Fruit fly (Drosophila melanogaster) whole organism, embryonic: Measurements from ENCODE around the gene CG31633.

ENCODE experiments used
- Antp ChIP-seq: fragments of 200-800 bp; sonication (Bioruptor generic); optimal IDR thresholded peaks from 3 replicates; lab custom pipeline; 2016; ENCODE audit warnings: missing biosample characterization, missing genetic modification characterization
- Bteb2 ChIP-seq: fragments of 200-800 bp; sonication (Bioruptor generic); optimal IDR thresholded peaks from 2 replicates; lab custom pipeline; 2016; ENCODE audit warnings: missing biosample characterization, missing genetic modification characterization
- CG10147 ChIP-seq: fragments of 200-800 bp; sonication (Bioruptor generic); optimal IDR thresholded peaks from 2 replicates; lab custom pipeline; 2019; ENCODE audit warnings: missing biosample characterization, mild to moderate bottlenecking, missing genetic modification characterization, moderate library complexity
- CG10209 ChIP-seq: fragments of 200-800 bp; sonication (Bioruptor generic); optimal IDR thresholded peaks from 3 replicates; lab custom pipeline; 2017; ENCODE audit warnings: missing biosample characterization, mild to moderate bottlenecking, missing genetic modification characterization, missing genetic modification reagents
- CG11085 ChIP-seq: fragments of 200-800 bp; sonication (Bioruptor generic); IDR thresholded peaks from 2 replicates; pipeline ENCODE4 v1.3.6; 2022; ENCODE audit warnings: missing biosample characterization, missing genetic modification characterization
- CG13123 ChIP-seq: fragments of 200-800 bp; sonication (Bioruptor generic); optimal IDR thresholded peaks from 2 replicates; lab custom pipeline; 2016; ENCODE audit warnings: missing biosample characterization, missing genetic modification characterization
- CG15479 ChIP-seq: fragments of 200-800 bp; sonication (Bioruptor generic); optimal IDR thresholded peaks from 3 replicates; lab custom pipeline; 2019; ENCODE audit warnings: missing biosample characterization, mild to moderate bottlenecking, missing genetic modification characterization, moderate library complexity
- CG15601 ChIP-seq: fragments of 200-800 bp; sonication (Bioruptor generic); optimal IDR thresholded peaks from 3 replicates; lab custom pipeline; 2019; ENCODE audit warnings: missing biosample characterization, mild to moderate bottlenecking, missing genetic modification characterization, moderate library complexity
- CG1647 ChIP-seq: fragments of 200-800 bp; sonication (Bioruptor generic); optimal IDR thresholded peaks from 3 replicates; lab custom pipeline; 2016; ENCODE audit warnings: missing biosample characterization, missing genetic modification characterization
- CG17802 ChIP-seq: fragments of 200-800 bp; sonication (Bioruptor generic); optimal IDR thresholded peaks from 2 replicates; lab custom pipeline; 2018; ENCODE audit warnings: missing biosample characterization, mild to moderate bottlenecking, missing genetic modification characterization, moderate library complexity
- CG2889 ChIP-seq: fragments of 200-800 bp; sonication (Bioruptor generic); IDR thresholded peaks from 3 replicates; pipeline ENCODE4 v1.3.6; 2022; ENCODE audit warnings: missing biosample characterization, missing genetic modification characterization
- CG32532 ChIP-seq: fragments of 200-800 bp; sonication (Bioruptor generic); IDR thresholded peaks from 2 replicates; pipeline ENCODE4 v1.3.6; 2022; ENCODE audit warnings: missing biosample characterization, missing genetic modification characterization
- CG33557 ChIP-seq: fragments of 200-800 bp; sonication (Bioruptor generic); optimal IDR thresholded peaks from 2 replicates; lab custom pipeline; 2019; ENCODE audit warnings: missing biosample characterization, mild to moderate bottlenecking, missing genetic modification characterization, moderate library complexity
- CG3407 ChIP-seq: fragments of 200-800 bp; sonication (Bioruptor generic); optimal IDR thresholded peaks from 2 replicates; lab custom pipeline; 2018; ENCODE audit warnings: missing biosample characterization, mild to moderate bottlenecking, missing genetic modification characterization
- CG3847 ChIP-seq: fragments of 200-800 bp; sonication (Bioruptor generic); IDR thresholded peaks from 2 replicates; pipeline ENCODE4 v1.3.6; 2022; ENCODE audit warnings: missing biosample characterization, missing genetic modification characterization
- CG7357 ChIP-seq: fragments of 200-800 bp; sonication (Bioruptor generic); IDR thresholded peaks from 3 replicates; pipeline ENCODE4 v1.3.6; 2022; ENCODE audit warnings: missing biosample characterization, missing genetic modification characterization
- CG8765 ChIP-seq: fragments of 200-800 bp; sonication (Bioruptor generic); IDR thresholded peaks from 2 replicates; pipeline ENCODE4 v1.3.6; 2022; ENCODE audit warnings: missing biosample characterization, missing genetic modification characterization
- Camta ChIP-seq: fragments of 200-800 bp; sonication (Bioruptor generic); optimal IDR thresholded peaks from 2 replicates; lab custom pipeline; 2016; ENCODE audit warnings: missing biosample characterization, missing genetic modification characterization
- Dad ChIP-seq: fragments of 200-800 bp; sonication (Bioruptor generic); optimal IDR thresholded peaks from 3 replicates; lab custom pipeline; 2016; ENCODE audit warnings: missing biosample characterization, missing genetic modification characterization
- Dek ChIP-seq: fragments of 200-800 bp; sonication (Bioruptor generic); optimal IDR thresholded peaks from 3 replicates; lab custom pipeline; 2019; ENCODE audit warnings: missing biosample characterization, mild to moderate bottlenecking, missing genetic modification characterization, moderate library complexity
- Doc2 ChIP-seq: fragments of 200-800 bp; sonication (Bioruptor generic); IDR thresholded peaks from 2 replicates; pipeline ENCODE4 v1.3.6; 2022; ENCODE audit warnings: missing biosample characterization, missing genetic modification characterization
- Doc3 ChIP-seq: fragments of 200-800 bp; sonication (Bioruptor generic); IDR thresholded peaks from 3 replicates; pipeline ENCODE4 v1.3.6; 2022; ENCODE audit warnings: missing biosample characterization, missing genetic modification characterization; ENCODE audit not compliant: partially characterized antibody
- HLH3B ChIP-seq: fragments of 200-800 bp; sonication (Bioruptor generic); IDR thresholded peaks from 2 replicates; pipeline ENCODE4 v1.3.6; 2022; ENCODE audit warnings: missing biosample characterization, missing genetic modification characterization
- Jarid2 ChIP-seq: fragments of 200-800 bp; sonication (Bioruptor generic); optimal IDR thresholded peaks from 3 replicates; lab custom pipeline; 2017; ENCODE audit warnings: mild to moderate bottlenecking, missing biosample characterization, missing genetic modification reagents, missing genetic modification characterization
- Lhr ChIP-seq: fragments of 200-800 bp; sonication (Bioruptor generic); optimal IDR thresholded peaks from 3 replicates; lab custom pipeline; 2017; ENCODE audit warnings: mild to moderate bottlenecking, missing biosample characterization, missing genetic modification reagents, missing genetic modification characterization
- MBD-R2 ChIP-seq: fragments of 200-800 bp; sonication (Bioruptor generic); IDR thresholded peaks from 2 replicates; pipeline ENCODE4 v1.3.6; 2022; ENCODE audit warnings: missing biosample characterization, missing genetic modification characterization
- Mes4 ChIP-seq: fragments of 200-800 bp; sonication (Bioruptor generic); optimal IDR thresholded peaks from 2 replicates; lab custom pipeline; 2016; ENCODE audit warnings: missing biosample characterization, missing genetic modification characterization
- Pdp1 ChIP-seq, 2 experiments: fragments of 200-800 bp; sonication (Bioruptor generic); optimal IDR thresholded peaks; 3 replicates each; lab custom pipeline; 2016; ENCODE audit warnings: missing biosample characterization in 2 of 2, missing genetic modification characterization in 2 of 2, mild to moderate bottlenecking in 1 of 2, moderate library complexity in 1 of 2
- Ptx1 ChIP-seq: fragments of 200-800 bp; sonication (Bioruptor generic); IDR thresholded peaks from 2 replicates; pipeline ENCODE4 v1.3.6; 2022; ENCODE audit warnings: missing biosample characterization, missing genetic modification characterization
- Ravus ChIP-seq: fragments of 200-800 bp; sonication (Bioruptor generic); IDR thresholded peaks from 2 replicates; pipeline ENCODE4 v1.3.6; 2022; ENCODE audit warnings: missing biosample characterization, missing genetic modification characterization
- Sox102F ChIP-seq: fragments of 200-800 bp; sonication (Bioruptor generic); optimal IDR thresholded peaks from 2 replicates; lab custom pipeline; 2018; ENCODE audit warnings: missing biosample characterization, mild to moderate bottlenecking, missing genetic modification characterization, moderate library complexity
- Xbp1 ChIP-seq: fragments of 200-800 bp; sonication (Bioruptor generic); optimal IDR thresholded peaks from 3 replicates; lab custom pipeline; 2016; ENCODE audit warnings: missing biosample characterization, mild to moderate bottlenecking, missing genetic modification characterization
- YL-1 ChIP-seq: fragments of 200-800 bp; sonication (Bioruptor generic); optimal IDR thresholded peaks from 3 replicates; lab custom pipeline; 2017; ENCODE audit warnings: missing biosample characterization, mild to moderate bottlenecking, missing genetic modification characterization
- ase ChIP-seq: fragments of 200-800 bp; sonication (Bioruptor generic); IDR thresholded peaks from 3 replicates; pipeline ENCODE4 v1.3.6; 2022; ENCODE audit warnings: missing biosample characterization, missing genetic modification characterization
- bcd ChIP-seq: fragments of 200-800 bp; sonication (Bioruptor generic); optimal IDR thresholded peaks from 2 replicates; lab custom pipeline; 2017; ENCODE audit warnings: missing biosample characterization, mild to moderate bottlenecking, missing genetic modification characterization
- danr ChIP-seq: fragments of 200-800 bp; sonication (Bioruptor generic); IDR thresholded peaks from 2 replicates; pipeline ENCODE4 v1.3.6; 2022; ENCODE audit warnings: missing biosample characterization, missing genetic modification characterization
- exex ChIP-seq: fragments of 200-800 bp; sonication (Bioruptor generic); optimal IDR thresholded peaks from 4 replicates; lab custom pipeline; 2018; ENCODE audit warnings: missing biosample characterization, mild to moderate bottlenecking, missing genetic modification characterization, moderate library complexity
- fd96Cb ChIP-seq: fragments of 200-800 bp; sonication (Bioruptor generic); optimal IDR thresholded peaks from 2 replicates; lab custom pipeline; 2018; ENCODE audit warnings: missing biosample characterization, mild to moderate bottlenecking, missing genetic modification characterization, moderate library complexity
- jigr1 ChIP-seq: fragments of 200-800 bp; sonication (Bioruptor generic); IDR thresholded peaks from 3 replicates; pipeline ENCODE4 v1.3.6; 2022; ENCODE audit warnings: missing biosample characterization, missing genetic modification characterization
- jumu ChIP-seq: fragments of 200-800 bp; sonication (Bioruptor generic); optimal IDR thresholded peaks from 3 replicates; lab custom pipeline; 2016; ENCODE audit warnings: missing biosample characterization, missing genetic modification characterization
- onecut ChIP-seq: fragments of 200-800 bp; sonication (Bioruptor generic); IDR thresholded peaks from 2 replicates; pipeline ENCODE4 v1.3.6; 2022; ENCODE audit warnings: missing biosample characterization, missing genetic modification characterization
- p53 ChIP-seq: fragments of 200-800 bp; sonication (Bioruptor generic); optimal IDR thresholded peaks from 2 replicates; lab custom pipeline; 2016; ENCODE audit warnings: missing biosample characterization, missing genetic modification characterization
- pita ChIP-seq: fragments of 200-800 bp; sonication (Bioruptor generic); optimal IDR thresholded peaks from 2 replicates; lab custom pipeline; 2017; ENCODE audit warnings: missing biosample characterization, mild to moderate bottlenecking, missing genetic modification characterization
- rib ChIP-seq: fragments of 200-800 bp; sonication (Bioruptor generic); IDR thresholded peaks from 2 replicates; pipeline ENCODE4 v1.3.6; 2022; ENCODE audit warnings: missing biosample characterization, missing genetic modification characterization
- sc ChIP-seq, 3 experiments: fragments of >200 bp in 2 of 3; fragments of 200-800 bp in 1 of 3; sonication (Bioruptor generic) in 1 of 3; optimal IDR thresholded peaks; 2 replicates in 2 of 3; 3 replicates in 1 of 3; lab custom pipeline; 2017; ENCODE audit warnings: mild to moderate bottlenecking in 1 of 3, missing biosample characterization in 1 of 3, missing genetic modification characterization in 1 of 3, missing genetic modification reagents in 1 of 3
- shn ChIP-seq: fragments of 200-800 bp; sonication (Bioruptor generic); optimal IDR thresholded peaks from 3 replicates; lab custom pipeline; 2016; ENCODE audit warnings: missing biosample characterization, missing genetic modification characterization
- sob ChIP-seq: fragments of 200-800 bp; sonication (Bioruptor generic); IDR thresholded peaks from 2 replicates; pipeline ENCODE4 v1.3.6; 2022; ENCODE audit warnings: missing biosample characterization, missing genetic modification characterization
- tgo ChIP-seq: fragments of 200-800 bp; sonication (Bioruptor generic); IDR thresholded peaks from 3 replicates; pipeline ENCODE4 v1.3.6; 2022; ENCODE audit warnings: missing biosample characterization, missing genetic modification characterization
- tup ChIP-seq: fragments of 200-800 bp; sonication (Bioruptor generic); optimal IDR thresholded peaks from 2 replicates; lab custom pipeline; 2016; ENCODE audit warnings: missing biosample characterization, mild to moderate bottlenecking, missing genetic modification characterization, moderate library complexity
- zf30C ChIP-seq: fragments of 200-800 bp; sonication (Bioruptor generic); optimal IDR thresholded peaks from 3 replicates; lab custom pipeline; 2018; ENCODE audit warnings: missing biosample characterization, mild to moderate bottlenecking, missing genetic modification characterization
- zfh2 ChIP-seq: fragments of 200-800 bp; sonication (Bioruptor generic); optimal IDR thresholded peaks from 2 replicates; lab custom pipeline; 2016; ENCODE audit warnings: missing biosample characterization, missing genetic modification characterization

The CG31633 gene

DNA sequence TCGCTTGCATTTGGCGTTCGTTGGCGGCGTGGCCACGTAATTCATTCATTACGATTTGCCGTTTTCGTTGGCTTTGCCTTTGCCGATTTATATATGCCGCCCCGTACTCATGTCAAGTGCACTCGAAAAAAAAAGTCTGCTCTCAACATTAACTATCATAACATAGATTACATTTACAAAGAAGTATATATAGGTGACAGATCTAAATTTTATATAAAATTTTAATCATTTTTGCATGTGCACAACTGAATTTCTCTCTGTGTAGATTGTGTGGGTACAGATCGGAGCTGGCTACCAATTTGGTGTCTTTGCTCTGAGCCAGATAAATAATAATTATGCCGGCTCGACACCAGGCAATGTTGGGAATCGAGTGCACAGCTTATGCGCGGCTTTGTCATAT is 42.3 kb upstream of the CG31633 start (continued):
- TF ChIP-seq YL-1 (GFP tag; lab: Kevin White, UChicago) (no peak), sob (peak; percentile 60; the same call in 1 of the 2 replicates), HLH3B (peak; percentile 70), Camta (GFP tag; lab: Kevin White, UChicago) (no peak), CG1647 (GFP tag; lab: Kevin White, UChicago) (no peak), jigr1 (GFP tag; lab: Robert Waterston, UW) (peak; percentile 32; the same call in 1 of the 3 replicates), tgo (peak; percentile 58), CG17802 (tag; lab: Kevin White, UChicago) (no peak), bcd (peak; percentile 18), zfh2 (GFP tag; lab: Kevin White, UChicago) (peak; percentile 1), Lhr (GFP tag; lab: Kevin White, UChicago) (no peak), Antp (GFP tag; lab: Kevin White, UChicago) (peak; percentile 9), Dek (tag; lab: Kevin White, UChicago) (no peak), pita (no peak), p53 (GFP tag; lab: Kevin White, UChicago) (no peak), Doc3 (GFP tag; lab: Robert Waterston, UW) (no peak), shn (no peak), CG33557 (no peak), onecut (GFP tag; lab: Robert Waterston, UW) (no peak), zf30C (GFP tag; lab: Kevin White, UChicago) (no peak), CG13123 (GFP tag; lab: Kevin White, UChicago) (peak; percentile 2), rib (GFP tag; lab: Robert Waterston, UW) (no peak), MBD-R2 (GFP tag; lab: Robert Waterston, UW) (no peak), CG8765 (GFP tag; lab: Robert Waterston, UW) (peak; percentile 59; the same call in 1 of the 2 replicates), Mes4 (no peak), Jarid2 (GFP tag; lab: Kevin White, UChicago) (no peak), Sox102F (GFP tag; lab: Kevin White, UChicago) (peak; percentile 59), Doc2 (GFP tag; lab: Robert Waterston, UW) (no peak), CG2889 (GFP tag; lab: Robert Waterston, UW) (peak; percentile 51; the same call in 1 of the 3 replicates), CG10147 (GFP tag; lab: Kevin White, UChicago) (no peak), jumu (GFP tag; lab: Kevin White, UChicago) (no peak), CG15479 (no peak), Xbp1 (GFP tag; lab: Kevin White, UChicago) (peak; percentile 50), tup (GFP tag; lab: Kevin White, UChicago) (no peak), Bteb2 (GFP tag; lab: Kevin White, UChicago) (no peak), CG10209 (GFP tag; lab: Kevin White, UChicago) (peak; percentile 22), CG15601 (tag; lab: Kevin White, UChicago) (no peak), ase (peak; percentile 59; the same call in 1 of the 3 replicates), CG32532 (GFP tag; lab: Robert Waterston, UW) (no peak; the same call in 1 of the 2 replicates), danr (no peak), Ptx1 (peak; percentile 72), CG7357 (GFP tag; lab: Robert Waterston, UW) (0 out of 3 replicates have a peak, but pooled peaks have one; percentile 12), Dad (GFP tag; lab: Kevin White, UChicago) (no peak), Pdp1 (GFP tag; optimal IDR thresholded peaks at IDR 0.05; lab: Kevin White, UChicago) (peak; percentile 13 to 39), CG11085 (GFP tag; lab: Robert Waterston, UW) (0 out of 2 replicates have a peak, but pooled peaks have one; percentile 18), CG3407 (GFP tag; lab: Kevin White, UChicago) (no peak), fd96Cb (tag; lab: Kevin White, UChicago) (peak; percentile 29), CG3847 (GFP tag; lab: Robert Waterston, UW) (no peak), Ravus (GFP tag; lab: Robert Waterston, UW) (no peak), exex (tag; lab: Kevin White, UChicago) (no peak), sc (optimal IDR thresholded peaks at IDR 0.05; lab: Kevin White, UChicago) (no peak), sc (GFP tag; optimal IDR thresholded peaks at IDR 0.05; lab: Kevin White, UChicago) (no peak)
